Worm (Caenorhabditis elegans) whole organism, early embryonic: ENCODE results near the gene mog-5.

Experiments used
- B0310.2 ChIP-seq: sonication (generic microtip); optimal IDR thresholded peaks from 2 replicates; lab custom pipeline; 2016; ENCODE audit warnings: mild to moderate bottlenecking, missing genetic modification characterization, missing compliant biosample characterization
- F13C5.2 ChIP-seq: sonication (generic microtip); optimal IDR thresholded peaks from 2 replicates; lab custom pipeline; 2017; ENCODE audit warnings: mild to moderate bottlenecking, missing genetic modification characterization, inconsistent platforms, missing compliant biosample characterization
- ama-1 ChIP-seq: fragments of 150-350 bp; optimal IDR thresholded peaks from 2 replicates; lab custom pipeline; 2014
- ceh-13 ChIP-seq: fragments of 200-800 bp; sonication (Bioruptor generic); optimal IDR thresholded peaks from 2 replicates; lab custom pipeline; 2018; ENCODE audit warnings: mild to moderate bottlenecking, missing genetic modification characterization, missing compliant biosample characterization
- ets-7 ChIP-seq: sonication (generic microtip); optimal IDR thresholded peaks from 2 replicates; lab custom pipeline; 2016; ENCODE audit warnings: missing genotype, missing genetic modification characterization, missing compliant biosample characterization
- hmg-4 ChIP-seq: fragments of 200-800 bp; sonication (Bioruptor generic); optimal IDR thresholded peaks from 2 replicates; lab custom pipeline; 2018; ENCODE audit warnings: mild to moderate bottlenecking, missing genetic modification characterization, missing compliant biosample characterization
- scrt-1 ChIP-seq: fragments of 200-800 bp; sonication (Bioruptor generic); IDR thresholded peaks from 2 replicates; pipeline ENCODE4 v1.3.6; 2022; ENCODE audit warnings: missing genetic modification characterization, missing compliant biosample characterization
- sea-1 ChIP-seq: fragments of 200-800 bp; sonication (Bioruptor generic); conservative IDR thresholded peaks from 2 replicates; pipeline ENCODE4 v1.3.6; 2022; ENCODE audit warnings: missing genetic modification characterization, missing compliant biosample characterization
- tbx-11 ChIP-seq: fragments of 200-800 bp; sonication (Bioruptor generic); IDR thresholded peaks from 2 replicates; pipeline ENCODE4 v1.3.6; 2022; ENCODE audit warnings: missing genetic modification characterization, missing compliant biosample characterization
- tra-4 ChIP-seq: sonication (generic microtip); optimal IDR thresholded peaks from 2 replicates; lab custom pipeline; 2017; ENCODE audit warnings: missing genetic modification characterization, missing compliant biosample characterization

DNA sequence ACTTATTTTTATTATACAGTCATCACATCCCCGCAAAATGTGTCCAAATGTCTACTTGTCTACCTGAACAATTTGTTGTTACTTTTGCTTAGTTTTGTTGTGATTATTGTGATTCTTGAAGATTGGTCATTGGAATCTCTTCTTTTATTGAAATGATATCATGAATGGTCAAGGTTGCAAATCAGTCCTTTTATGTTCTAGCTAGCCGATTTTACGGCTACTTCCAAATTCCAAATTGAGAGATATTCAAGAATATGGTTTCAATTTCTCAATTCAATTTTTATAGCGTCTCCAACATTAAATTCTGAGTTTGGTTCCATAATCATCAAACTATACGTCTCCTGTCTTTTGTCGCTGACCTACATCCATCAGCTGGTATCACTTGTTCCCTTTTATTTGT, 51.9 kb downstream of the mog-5 start:
- TF ChIP-seq ama-1 (lab: Kevin White, UChicago), result no peak
- TF ChIP-seq F13C5.2 (tag; lab: Kevin White, UChicago), result no peak
- TF ChIP-seq ets-7 (tag; lab: Kevin White, UChicago), result no peak
- no peak for TF ChIP-seq tbx-11
- no peak for TF ChIP-seq scrt-1
- TF ChIP-seq ceh-13, result no peak
- TF ChIP-seq B0310.2 (tag; lab: Kevin White, UChicago), result no peak
- no peak for TF ChIP-seq tra-4
- TF ChIP-seq hmg-4 (GFP tag; lab: Kevin White, UChicago), result no peak
- TF ChIP-seq sea-1 (GFP tag; lab: Robert Waterston, UW), result no peak
